Worm (Caenorhabditis elegans) whole organism, early embryonic: Measurements from ENCODE around the gene B0524.2.

Experiments used
- F13C5.2 ChIP-seq: sonication (generic microtip); optimal IDR thresholded peaks from 2 replicates; lab custom pipeline; 2017; ENCODE audit warnings: mild to moderate bottlenecking, missing genetic modification characterization, inconsistent platforms, missing compliant biosample characterization
- ets-7 ChIP-seq: sonication (generic microtip); optimal IDR thresholded peaks from 2 replicates; lab custom pipeline; 2016; ENCODE audit warnings: missing genotype, missing genetic modification characterization, missing compliant biosample characterization
- flt-1 ChIP-seq: fragments of 200-800 bp; sonication (Bioruptor generic); IDR thresholded peaks from 2 replicates; pipeline ENCODE4 v1.3.6; 2022; ENCODE audit warnings: missing genetic modification characterization, missing compliant biosample characterization
- pes-1 ChIP-seq: fragments of 200-800 bp; sonication (Bioruptor generic); IDR thresholded peaks from 2 replicates; pipeline ENCODE4 v1.3.6; 2022; ENCODE audit warnings: missing genetic modification reagents, missing genetic modification characterization, missing compliant biosample characterization

DNA sequence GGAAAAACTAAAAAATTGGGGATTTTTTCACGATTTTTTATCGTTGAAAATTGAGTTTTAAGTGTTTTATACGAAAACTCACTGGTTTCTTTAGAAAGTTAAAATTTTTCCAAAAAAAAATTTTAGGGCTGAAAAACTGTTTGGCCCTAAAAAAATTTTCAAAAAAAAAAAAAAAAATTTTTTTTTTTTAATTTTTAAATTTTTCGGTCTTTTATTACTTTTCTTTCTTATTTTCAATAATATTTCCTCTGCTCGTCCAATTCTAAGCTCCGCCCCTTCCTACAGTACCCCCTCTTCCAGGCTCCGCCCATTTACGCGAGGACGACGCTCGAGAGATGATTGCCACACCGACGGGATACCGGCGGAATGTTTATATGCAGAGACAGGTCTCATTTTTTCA is 45.1 kb upstream of the B0524.2 start, which contains the start of gene pqn-82:
- TF ChIP-seq F13C5.2 (tag; lab: Kevin White, UChicago): no peak
- TF ChIP-seq flt-1: no peak
- TF ChIP-seq ets-7: no peak
- no peak for TF ChIP-seq pes-1
